Fruit fly (Drosophila melanogaster): ENCODE measurements around the gene Sf3a1.

Sf3a1 gene

dm6 chr3R:16972136-16972535 is 30.0 kb downstream of the Sf3a1 start, which contains the start of gene Abd-B:
TSS of gene Abd-B (minus strand) at chr3R:16972236.
- TF ChIP-seq CG31627 (GFP tag; optimal IDR thresholded peaks at IDR 0.05) (no peak), fd85E (GFP tag; optimal IDR thresholded peaks at IDR 0.05) (no peak), Eip75B (GFP tag; optimal IDR thresholded peaks at IDR 0.05) (no peak), net (GFP tag; optimal IDR thresholded peaks at IDR 0.05) (no peak), CG9139 (GFP tag; optimal IDR thresholded peaks at IDR 0.05) (no peak), Sox15 (GFP tag; optimal IDR thresholded peaks at IDR 0.05) (no peak), CG1621 (tag; optimal IDR thresholded peaks at IDR 0.05) (no peak), Ets96B (tag; optimal IDR thresholded peaks at IDR 0.05) (no peak), Ets21C (GFP tag; optimal IDR thresholded peaks at IDR 0.05) (no peak), CG3032 (tag; optimal IDR thresholded peaks at IDR 0.05) (no peak), topi (GFP tag; optimal IDR thresholded peaks at IDR 0.05) (no peak)

- peak; percentile 46 for TF ChIP-seq Lpt (GFP tag; optimal IDR thresholded peaks at IDR 0.05)
- TF ChIP-seq Eip75B (GFP tag; optimal IDR thresholded peaks at IDR 0.05): peak; percentile 39
- peak; percentile 87 for TF ChIP-seq dsx (GFP tag; optimal IDR thresholded peaks at IDR 0.05; ENCODE audit: poor library complexity, severe bottlenecking)
- TF ChIP-seq salr (GFP tag; optimal IDR thresholded peaks at IDR 0.05): peak in 1 of 2 experiments; percentile 25
- peak; percentile 68 for TF ChIP-seq Sox14 (GFP tag; optimal IDR thresholded peaks at IDR 0.05)
- no peak for TF ChIP-seq CG10669 (GFP tag; optimal IDR thresholded peaks at IDR 0.05)
- TF ChIP-seq CG10631 (GFP tag; optimal IDR thresholded peaks at IDR 0.05): peak; percentile 57
- TF ChIP-seq CG6792 (GFP tag; optimal IDR thresholded peaks at IDR 0.05): peak; percentile 20
- TF ChIP-seq topi (GFP tag; optimal IDR thresholded peaks at IDR 0.05): peak; percentile 39
- TF ChIP-seq Hr4 (GFP tag; optimal IDR thresholded peaks at IDR 0.05): peak; percentile 53
- TF ChIP-seq CG31627 (GFP tag; optimal IDR thresholded peaks at IDR 0.05): peak; percentile 23
- TF ChIP-seq CG34406 (GFP tag; optimal IDR thresholded peaks at IDR 0.05): peak; percentile 34
- TF ChIP-seq CG8632 (GFP tag; optimal IDR thresholded peaks at IDR 0.05): peak; percentile 36
- no peak for TF ChIP-seq Met (GFP tag; optimal IDR thresholded peaks at IDR 0.05)
- peak; percentile 3 for TF ChIP-seq Blimp-1 (GFP tag; optimal IDR thresholded peaks at IDR 0.05)
- TF ChIP-seq CG8319 (GFP tag; optimal IDR thresholded peaks at IDR 0.05): no peak
- peak; percentile 78; the same call in 2 of the 3 replicates for TF ChIP-seq eg (GFP tag; IDR thresholded peaks at IDR 0.05)
- TF ChIP-seq esn (GFP tag; optimal IDR thresholded peaks at IDR 0.05): peak; percentile 57
- no peak for TF ChIP-seq fd85E (GFP tag; optimal IDR thresholded peaks at IDR 0.05)
- TF ChIP-seq CG11902 (GFP tag; optimal IDR thresholded peaks at IDR 0.05): peak; percentile 14
- TF ChIP-seq CG15336 (GFP tag; IDR thresholded peaks at IDR 0.05): no peak
- TF ChIP-seq Gug (GFP tag; IDR thresholded peaks at IDR 0.05): peak; percentile 23; the same call in 1 of the 2 replicates
- peak; percentile 42 for TF ChIP-seq pdm3 (GFP tag; optimal IDR thresholded peaks at IDR 0.05)
- TF ChIP-seq CG1621 (tag; optimal IDR thresholded peaks at IDR 0.05): peak; percentile 83
- TF ChIP-seq acj6 (GFP tag; optimal IDR thresholded peaks at IDR 0.05): peak; percentile 18
- TF ChIP-seq CG4318 (GFP tag; optimal IDR thresholded peaks at IDR 0.05): no peak
- peak; percentile 22 for TF ChIP-seq CG6808 (GFP tag; optimal IDR thresholded peaks at IDR 0.05)
- TF ChIP-seq CG6163 (GFP tag; IDR thresholded peaks at IDR 0.05): no peak; the same call in 2 of the 3 replicates
- peak; percentile 53 for TF ChIP-seq CG3032 (tag; optimal IDR thresholded peaks at IDR 0.05)
- TF ChIP-seq CG11762 (GFP tag; optimal IDR thresholded peaks at IDR 0.05; ENCODE audit: insufficient read depth): peak; percentile 3
- TF ChIP-seq achi (GFP tag; optimal IDR thresholded peaks at IDR 0.05): no peak
- TF ChIP-seq cyc (GFP tag; optimal IDR thresholded peaks at IDR 0.05): peak; percentile 8
- TF ChIP-seq svp (GFP tag): peak; percentile 78
- peak; percentile 51 for TF ChIP-seq lz (GFP tag; optimal IDR thresholded peaks at IDR 0.05)
Observed at dm6 chr3R:16969361-16970355, 32.5 kb downstream of the Sf3a1 start.
